Worm (Caenorhabditis elegans) whole organism, L3 larva: ENCODE results near the gene epic-1.

ENCODE experiments used
- aly-2 ChIP-seq: fragments of 150-350 bp; optimal IDR thresholded peaks from 2 replicates; lab custom pipeline; 2014; ENCODE audit warnings: missing biosample characterization, missing genetic modification characterization
- ceh-82 ChIP-seq: fragments of 150-350 bp; optimal IDR thresholded peaks from 2 replicates; lab custom pipeline; 2014; ENCODE audit warnings: missing biosample characterization, missing genetic modification characterization
- egl-27 ChIP-seq: sonication (generic microtip); optimal IDR thresholded peaks from 4 replicates; lab custom pipeline; 2017; ENCODE audit warnings: missing biosample characterization, missing genetic modification reagents, missing genetic modification characterization
- fkh-2 ChIP-seq: fragments of 150-350 bp; optimal IDR thresholded peaks from 2 replicates; lab custom pipeline; 2014; ENCODE audit warnings: missing biosample characterization, missing genetic modification reagents, missing genetic modification characterization
- nfya-1 ChIP-seq: sonication (generic microtip); optimal IDR thresholded peaks from 2 replicates; lab custom pipeline; 2017; ENCODE audit warnings: missing genetic modification characterization, mild to moderate bottlenecking, missing compliant biosample characterization, antibody characterized with exemption, moderate library complexity; ENCODE audit not compliant: insufficient read depth
- nhr-25 ChIP-seq: sonication (generic microtip); optimal IDR thresholded peaks from 2 replicates; lab custom pipeline; 2017; ENCODE audit warnings: missing biosample characterization, missing genetic modification characterization
- nhr-76 ChIP-seq: fragments of 150-350 bp; sonication (generic microtip); optimal IDR thresholded peaks from 5 replicates; lab custom pipeline; 2014; ENCODE audit warnings: missing biosample characterization, missing genetic modification characterization
- pqm-1 ChIP-seq: fragments of 150-350 bp; optimal IDR thresholded peaks from 2 replicates; lab custom pipeline; 2017; ENCODE audit warnings: missing biosample characterization, missing genetic modification characterization, inconsistent platforms
- snpc-4 ChIP-seq: fragments of 150-350 bp; optimal IDR thresholded peaks from 2 replicates; lab custom pipeline; 2014; ENCODE audit warnings: missing biosample characterization, missing genetic modification characterization
- ztf-11 ChIP-seq: fragments of 150-350 bp; optimal IDR thresholded peaks from 2 replicates; lab custom pipeline; 2014; ENCODE audit warnings: missing biosample characterization, missing genetic modification characterization

DNA sequence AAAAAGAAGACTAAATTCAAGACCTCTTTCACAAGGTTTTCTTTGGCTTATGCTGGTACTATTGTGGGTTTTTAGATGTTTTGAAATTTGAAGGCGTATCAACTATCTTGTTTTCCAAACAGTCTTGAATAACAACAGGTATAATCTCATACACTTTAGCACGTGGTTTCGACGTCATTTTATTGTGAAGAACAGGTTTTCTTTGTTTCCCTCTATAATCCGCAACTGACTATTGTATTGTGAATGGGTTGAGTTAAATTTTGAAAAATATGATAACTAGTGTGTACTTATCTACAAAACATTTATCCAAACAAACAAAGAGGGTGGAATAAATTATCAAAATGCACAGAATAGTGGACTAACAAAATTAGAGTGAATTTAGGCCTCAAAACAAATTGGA lies 30.5 kb downstream of the epic-1 start:
- TF ChIP-seq snpc-4 (tag; lab: Kevin White, UChicago) (no peak), nhr-25 (tag; lab: Kevin White, UChicago) (peak; percentile 39), nfya-1 (tag; lab: Kevin White, UChicago) (no peak), fkh-2 (tag; lab: Kevin White, UChicago) (no peak), ceh-82 (tag; lab: Kevin White, UChicago) (no peak), aly-2 (no peak), ztf-11 (tag; lab: Kevin White, UChicago) (no peak), egl-27 (tag; lab: Kevin White, UChicago) (no peak), pqm-1 (no peak), nhr-76 (tag; lab: Kevin White, UChicago) (no peak)
